Worm (Caenorhabditis elegans): ENCODE results near the gene srx-116.

srx-116 gene

DNA sequence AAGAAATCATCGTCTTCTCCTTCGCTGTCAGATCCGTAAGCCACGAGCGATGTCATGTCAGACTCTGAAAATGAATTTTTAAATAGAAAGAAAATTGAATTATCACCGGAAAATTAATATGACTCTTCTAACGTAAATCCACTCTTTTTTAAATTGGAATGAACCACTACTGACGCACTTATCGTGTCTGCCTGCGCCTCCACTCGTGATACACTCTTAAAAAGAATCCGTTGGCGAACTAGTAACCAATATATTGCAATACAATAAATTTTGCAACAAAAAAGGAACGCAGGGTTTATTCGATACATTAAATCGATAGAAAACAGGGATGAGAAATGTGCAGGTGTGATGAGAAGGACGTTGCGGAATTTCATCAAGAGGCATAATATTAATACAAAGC lies 11.3 kb upstream of the srx-116 start, which contains the start of gene ccch-3 (continued):
- no peak for TF ChIP-seq spr-3 (GFP tag; optimal IDR thresholded peaks at IDR 0.05)
- TF ChIP-seq daf-16 (GFP tag; optimal IDR thresholded peaks at IDR 0.05) = no peak
- peak; percentile 28 for TF ChIP-seq daf-16 (tag; optimal IDR thresholded peaks at IDR 0.05)
- no peak for TF ChIP-seq lin-39 (tag; optimal IDR thresholded peaks at IDR 0.05)
- no peak for TF ChIP-seq egl-27 (tag; optimal IDR thresholded peaks at IDR 0.05)
- no peak for TF ChIP-seq nhr-41 (GFP tag; IDR thresholded peaks at IDR 0.05)
- TF ChIP-seq saeg-2 (GFP tag; IDR thresholded peaks at IDR 0.05) = no peak
- no peak for TF ChIP-seq ceh-82 (tag; optimal IDR thresholded peaks at IDR 0.05)
- TF ChIP-seq aly-2 (tag; optimal IDR thresholded peaks at IDR 0.05) = no peak
- TF ChIP-seq nhr-10 (tag; optimal IDR thresholded peaks at IDR 0.05) = no peak
- TF ChIP-seq nhr-11 (tag; optimal IDR thresholded peaks at IDR 0.05) = peak; percentile 51
- peak; percentile 48; the same call in 1 of the 2 replicates for TF ChIP-seq ctbp-1 (GFP tag; IDR thresholded peaks at IDR 0.05)
- TF ChIP-seq unc-130 (GFP tag; optimal IDR thresholded peaks at IDR 0.05) = peak; percentile 18
- no peak for TF ChIP-seq set-16 (GFP tag; IDR thresholded peaks at IDR 0.05)
- no peak for TF ChIP-seq nhr-111 (GFP tag; optimal IDR thresholded peaks at IDR 0.05)
- TF ChIP-seq nhr-76 (tag; optimal IDR thresholded peaks at IDR 0.05) = no peak
- TF ChIP-seq nhr-77 (tag; optimal IDR thresholded peaks at IDR 0.05) = peak; percentile 53
- TF ChIP-seq dmd-9 (GFP tag; IDR thresholded peaks at IDR 0.05) = no peak
- TF ChIP-seq snpc-1.2 (GFP tag; IDR thresholded peaks at IDR 0.05) = peak; percentile 63; the same call in 1 of the 2 replicates
- no peak for TF ChIP-seq daf-8 (GFP tag; IDR thresholded peaks at IDR 0.05)
- no peak for TF ChIP-seq lin-13 (GFP tag; optimal IDR thresholded peaks at IDR 0.05)
- TF ChIP-seq lin-15B (tag; optimal IDR thresholded peaks at IDR 0.05) = no peak
- no peak; the same call in 1 of the 2 replicates for TF ChIP-seq Y48G9A.11 (GFP tag; IDR thresholded peaks at IDR 0.05)
- TF ChIP-seq ZK546.5 (tag; optimal IDR thresholded peaks at IDR 0.05) = no peak
- no peak for TF ChIP-seq F10B5.3 (tag; optimal IDR thresholded peaks at IDR 0.05)
- no peak for TF ChIP-seq daf-12 (tag; optimal IDR thresholded peaks at IDR 0.05)
- TF ChIP-seq nhr-28 (tag; optimal IDR thresholded peaks at IDR 0.05) = peak; percentile 56
- TF ChIP-seq dpl-1 (GFP tag; optimal IDR thresholded peaks at IDR 0.05) = peak; percentile 70
- TF ChIP-seq F37D6.2 (tag; optimal IDR thresholded peaks at IDR 0.05) = no peak
- no peak for TF ChIP-seq ztf-11 (tag; optimal IDR thresholded peaks at IDR 0.05)
- TF ChIP-seq fos-1 (tag; optimal IDR thresholded peaks at IDR 0.05) = no peak
- peak; percentile 77 for TF ChIP-seq lin-38 (GFP tag; IDR thresholded peaks at IDR 0.05)
- no peak for TF ChIP-seq egl-43 (GFP tag; IDR thresholded peaks at IDR 0.05)
- TF ChIP-seq sdz-12 (GFP tag; optimal IDR thresholded peaks at IDR 0.05) = no peak
- no peak for TF ChIP-seq ceh-28 (tag; optimal IDR thresholded peaks at IDR 0.05)
- peak; percentile 86 for TF ChIP-seq hlh-30 (tag; optimal IDR thresholded peaks at IDR 0.05; ENCODE audit: insufficient read depth)
- TF ChIP-seq mdt-29 (GFP tag; IDR thresholded peaks at IDR 0.05) = no peak
- no peak for TF ChIP-seq ces-1 (GFP tag; optimal IDR thresholded peaks at IDR 0.05)
- no peak for TF ChIP-seq Y5F2A.4 (GFP tag; optimal IDR thresholded peaks at IDR 0.05)
- TF ChIP-seq nhr-6 (tag; optimal IDR thresholded peaks at IDR 0.05) = peak; percentile 94
- no peak for TF ChIP-seq cey-2 (tag; optimal IDR thresholded peaks at IDR 0.05; ENCODE audit: borderline replicate concordance, insufficient read depth)
- no peak for TF ChIP-seq tra-1 (GFP tag; IDR thresholded peaks at IDR 0.05)
- peak; percentile 70 for TF ChIP-seq rbr-2 (tag; optimal IDR thresholded peaks at IDR 0.05)
- TF ChIP-seq Y105C5A.15 (GFP tag; IDR thresholded peaks at IDR 0.05) = no peak
- TF ChIP-seq mes-2 (tag; optimal IDR thresholded peaks at IDR 0.05; ENCODE audit: poor library complexity, severe bottlenecking) = peak; percentile 87
- TF ChIP-seq unc-62 (GFP tag; optimal IDR thresholded peaks at IDR 0.05 in 1 of 2) = no peak
- no peak for TF ChIP-seq unc-62 (tag; optimal IDR thresholded peaks at IDR 0.05)
- TF ChIP-seq nhr-42 (GFP tag; IDR thresholded peaks at IDR 0.05) = no peak
- no peak for TF ChIP-seq tag-97 (GFP tag; IDR thresholded peaks at IDR 0.05)
- no peak for TF ChIP-seq ceh-62 (tag; optimal IDR thresholded peaks at IDR 0.05)
- peak; percentile 65; the same call in 1 of the 2 replicates for TF ChIP-seq pha-4 (GFP tag; IDR thresholded peaks at IDR 0.05)
- TF ChIP-seq pha-4 (tag; optimal IDR thresholded peaks at IDR 0.05) = no peak
- TF ChIP-seq skn-1 (tag; optimal IDR thresholded peaks at IDR 0.05) = no peak
- TF ChIP-seq pqm-1 (tag; optimal IDR thresholded peaks at IDR 0.05) = no peak

Data from whole organism, L4 larva.